Worm (Caenorhabditis elegans) whole organism, L1 larva: Measurements from ENCODE around the gene R07E5.7.

ENCODE experiments used
- blmp-1 ChIP-seq: fragments of 150-350 bp; optimal IDR thresholded peaks from 2 replicates; lab custom pipeline; 2014; ENCODE audit warnings: missing biosample characterization, missing genetic modification characterization
- ceh-82 ChIP-seq, 3 experiments: fragments of 150-350 bp in 1 of 3; sonication (generic microtip) in 2 of 3; optimal IDR thresholded peaks; 2 replicates each; lab custom pipeline; 2014 to 2017; ENCODE audit warnings: missing biosample characterization in 3 of 3, missing genetic modification characterization in 3 of 3
- elt-2 ChIP-seq: sonication (generic microtip); optimal IDR thresholded peaks from 2 replicates; lab custom pipeline; 2016; ENCODE audit warnings: missing genetic modification characterization, mild to moderate bottlenecking, inconsistent platforms, missing compliant biosample characterization, missing genetic modification reagents
- elt-3 ChIP-seq, 6 experiments: fragments of 150-350 bp in 1 of 6; sonication (generic microtip); optimal IDR thresholded peaks; 2 replicates each; lab custom pipeline; 2017 to 2018; ENCODE audit warnings: missing biosample characterization in 6 of 6, missing genetic modification characterization in 6 of 6, inconsistent platforms in 1 of 6
- jun-1 ChIP-seq: fragments of 150-350 bp; optimal IDR thresholded peaks from 2 replicates; lab custom pipeline; 2014; ENCODE audit warnings: missing biosample characterization, missing genetic modification reagents, missing genetic modification characterization
- lsy-2 ChIP-seq, 2 experiments: fragments of 150-350 bp; optimal IDR thresholded peaks; 2 replicates each; lab custom pipeline; 2014; ENCODE audit warnings: missing biosample characterization in 2 of 2, missing genetic modification characterization in 2 of 2
- nhr-11 ChIP-seq: fragments of 150-350 bp; optimal IDR thresholded peaks from 2 replicates; lab custom pipeline; 2014; ENCODE audit warnings: missing biosample characterization, missing genetic modification characterization
- nhr-76 ChIP-seq: sonication (generic microtip); optimal IDR thresholded peaks from 2 replicates; lab custom pipeline; 2017; ENCODE audit warnings: missing biosample characterization, missing genetic modification characterization
- skn-1 ChIP-seq: fragments of 150-350 bp; optimal IDR thresholded peaks from 2 replicates; lab custom pipeline; 2014; ENCODE audit warnings: missing biosample characterization, missing genetic modification characterization
- snpc-4 ChIP-seq: fragments of 150-350 bp; optimal IDR thresholded peaks from 2 replicates; lab custom pipeline; 2014; ENCODE audit warnings: missing biosample characterization, missing genetic modification characterization
- ztf-11 ChIP-seq, 2 experiments: sonication (generic microtip); optimal IDR thresholded peaks; 2 replicates each; lab custom pipeline; 2016 to 2017; ENCODE audit warnings: missing genetic modification characterization in 2 of 2, missing biosample characterization in 1 of 2, missing compliant biosample characterization in 1 of 2

DNA sequence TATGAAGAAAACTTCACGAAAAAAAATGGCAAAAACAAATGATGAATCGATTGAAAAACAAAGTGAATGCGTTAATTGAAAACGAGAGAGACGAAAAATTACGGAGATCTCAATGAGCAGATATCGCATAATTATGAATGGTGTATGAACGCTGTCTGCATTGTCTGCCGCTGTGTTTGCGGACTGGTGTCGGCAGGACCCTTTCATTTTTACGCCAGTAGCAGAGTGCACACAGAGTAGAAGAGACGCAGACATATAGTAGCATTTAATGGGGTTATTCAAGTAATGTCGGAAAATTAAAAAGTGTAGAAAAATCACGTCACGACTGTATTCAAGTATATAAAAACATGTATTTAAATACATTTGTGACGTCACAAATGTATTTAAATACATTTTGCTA, 38.1 kb downstream of the R07E5.7 start:
- TF ChIP-seq ceh-82 (tag; optimal IDR thresholded peaks at IDR 0.05; lab: Kevin White, UChicago) (peak in 1 of 3 experiments; percentile 43), elt-3 (tag; optimal IDR thresholded peaks at IDR 0.05; lab: Kevin White, UChicago) (no peak), lsy-2 (tag; optimal IDR thresholded peaks at IDR 0.05; lab: Kevin White, UChicago) (peak in 1 of 2 experiments; percentile 54), elt-2 (tag; lab: Kevin White, UChicago) (no peak), jun-1 (tag; lab: Kevin White, UChicago) (no peak), skn-1 (tag; lab: Kevin White, UChicago) (no peak), blmp-1 (tag; lab: Kevin White, UChicago) (no peak), nhr-11 (tag; lab: Kevin White, UChicago) (no peak), nhr-76 (tag; lab: Kevin White, UChicago) (no peak), ztf-11 (tag; optimal IDR thresholded peaks at IDR 0.05; lab: Kevin White, UChicago) (no peak), snpc-4 (tag; lab: Kevin White, UChicago) (no peak)
